Worm (Caenorhabditis elegans) whole organism, midembryonic: ENCODE data around the gene cept-1.

Source experiments
- T22C8.4 ChIP-seq: fragments of 200-800 bp; sonication (Bioruptor generic); IDR thresholded peaks from 2 replicates; pipeline ENCODE4 v1.3.6; 2022; ENCODE audit warnings: missing genetic modification characterization, missing compliant biosample characterization
- cog-1 ChIP-seq: sonication (generic microtip); optimal IDR thresholded peaks from 2 replicates; lab custom pipeline; 2016; ENCODE audit warnings: missing genetic modification characterization, missing compliant biosample characterization
- flt-1 ChIP-seq: fragments of 200-800 bp; sonication (Bioruptor generic); IDR thresholded peaks from 2 replicates; pipeline ENCODE4 v1.3.6; 2022; ENCODE audit warnings: missing genetic modification characterization, missing compliant biosample characterization
- klf-2 ChIP-seq: fragments of 200-800 bp; sonication (Bioruptor generic); conservative IDR thresholded peaks from 2 replicates; pipeline ENCODE4 v1.3.6; 2022; ENCODE audit warnings: missing genetic modification reagents, missing genetic modification characterization, missing compliant biosample characterization
- med-1 ChIP-seq: sonication (generic microtip); optimal IDR thresholded peaks from 2 replicates; lab custom pipeline; 2017; ENCODE audit warnings: missing genetic modification characterization, mild to moderate bottlenecking, missing compliant biosample characterization, antibody characterized with exemption, missing genetic modification reagents; ENCODE audit not compliant: insufficient read depth
- ref-1 ChIP-seq: fragments of 200-800 bp; sonication (Bioruptor generic); conservative IDR thresholded peaks from 2 replicates; pipeline ENCODE4 v1.3.6; 2022; ENCODE audit warnings: missing genetic modification reagents, missing genetic modification characterization, missing compliant biosample characterization
- tab-1 ChIP-seq: fragments of 200-800 bp; sonication (Bioruptor generic); IDR thresholded peaks from 2 replicates; pipeline ENCODE4 v1.3.6; 2022; ENCODE audit warnings: missing genetic modification characterization, missing compliant biosample characterization
- ztf-23 ChIP-seq: fragments of 200-800 bp; sonication (Bioruptor generic); IDR thresholded peaks from 2 replicates; pipeline ENCODE4 v1.3.6; 2022; ENCODE audit warnings: missing genetic modification reagents, missing genetic modification characterization, missing compliant biosample characterization

ce11 chrX:12806926-12807325 is 45.0 kb downstream of the cept-1 start:
- TF ChIP-seq ref-1 (no peak), cog-1 (no peak), ztf-23 (GFP tag; lab: Robert Waterston, UW) (no peak), tab-1 (GFP tag; lab: Robert Waterston, UW) (no peak), med-1 (GFP tag; lab: Kevin White, UChicago) (no peak), flt-1 (no peak), klf-2 (GFP tag; lab: Robert Waterston, UW) (no peak), T22C8.4 (GFP tag; lab: Robert Waterston, UW) (no peak)
